Worm (Caenorhabditis elegans): ENCODE results near the gene ndab-1.
A peak's percentile ranks its signal among the peaks of the same experiment; 100 is the strongest.

The ndab-1 gene

DNA sequence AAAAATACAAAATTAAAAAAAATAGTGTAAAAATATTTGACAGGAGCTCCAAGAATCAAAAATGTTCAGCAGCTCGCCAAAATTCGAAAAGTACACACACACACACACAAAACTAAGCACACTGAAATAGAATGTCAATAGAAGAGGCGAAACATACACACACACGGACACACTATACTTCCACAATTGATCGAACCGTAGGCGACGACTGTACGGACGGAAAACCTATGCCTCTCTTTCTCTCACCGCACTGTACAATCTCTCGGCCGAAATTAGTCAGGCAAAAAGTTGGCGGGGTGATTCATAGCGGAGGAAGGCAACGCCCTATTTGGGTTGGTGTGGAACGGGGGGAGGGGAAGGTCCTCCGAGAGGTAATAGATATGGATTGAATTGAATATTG lies 32.0 kb upstream of the ndab-1 start:
- TF ChIP-seq pha-4 (tag; optimal IDR thresholded peaks at IDR 0.05) (peak; percentile 90), elt-1 (tag; optimal IDR thresholded peaks at IDR 0.05; ENCODE audit: borderline replicate concordance, insufficient read depth) (no peak), bed-3 (GFP tag; optimal IDR thresholded peaks at IDR 0.05) (no peak)

DNA sequence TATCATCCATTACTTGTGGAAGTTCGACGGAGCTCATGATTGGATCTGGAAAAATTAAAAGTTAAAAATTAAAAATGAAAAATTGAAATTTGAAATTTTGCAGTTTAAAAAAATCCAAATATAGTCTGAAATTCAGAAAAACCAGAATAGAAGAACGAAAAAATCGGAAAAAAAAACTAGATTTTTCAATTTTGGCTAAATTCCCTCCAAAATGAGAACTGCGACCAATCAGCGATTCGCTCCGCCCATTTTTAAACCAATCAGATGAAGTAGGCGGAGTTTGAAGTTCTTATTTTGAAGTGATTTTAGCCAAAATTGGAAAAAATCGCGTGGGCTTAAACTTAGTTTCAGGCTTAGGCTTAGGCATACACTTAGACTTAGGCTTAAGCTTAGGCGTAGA lies 31.5 kb upstream of the ndab-1 start, which contains the start of gene Y56A3A.7:
Y56A3A.7 (minus strand) TSS at position 47 of the 400 bp plus-strand sequence.
- TF ChIP-seq mls-2 (tag; optimal IDR thresholded peaks at IDR 0.05): no peak
- TF ChIP-seq elt-3 (tag; optimal IDR thresholded peaks at IDR 0.05): no peak
- no peak for TF ChIP-seq ces-1 (GFP tag; optimal IDR thresholded peaks at IDR 0.05)
- no peak for TF ChIP-seq lin-32 (GFP tag; optimal IDR thresholded peaks at IDR 0.05)
- no peak for TF ChIP-seq nhr-2 (tag; optimal IDR thresholded peaks at IDR 0.05)
- TF ChIP-seq lin-13 (tag; optimal IDR thresholded peaks at IDR 0.05): no peak
- no peak for TF ChIP-seq tbx-8 (GFP tag; optimal IDR thresholded peaks at IDR 0.05)
- TF ChIP-seq unc-62 (GFP tag; optimal IDR thresholded peaks at IDR 0.05): no peak
- no peak for TF ChIP-seq nhr-76 (tag; optimal IDR thresholded peaks at IDR 0.05)
- no peak for TF ChIP-seq cnd-1 (tag; optimal IDR thresholded peaks at IDR 0.05)
- TF ChIP-seq nhr-237 (tag; optimal IDR thresholded peaks at IDR 0.05): no peak
- no peak for TF ChIP-seq ceh-43 (GFP tag; optimal IDR thresholded peaks at IDR 0.05)
- no peak for TF ChIP-seq elt-1 (tag; optimal IDR thresholded peaks at IDR 0.05; ENCODE audit: borderline replicate concordance, insufficient read depth)
- no peak for TF ChIP-seq blmp-1 (tag; optimal IDR thresholded peaks at IDR 0.05)
- TF ChIP-seq lsy-2 (tag; optimal IDR thresholded peaks at IDR 0.05): no peak
- no peak for TF ChIP-seq ceh-83 (GFP tag; optimal IDR thresholded peaks at IDR 0.05)

DNA sequence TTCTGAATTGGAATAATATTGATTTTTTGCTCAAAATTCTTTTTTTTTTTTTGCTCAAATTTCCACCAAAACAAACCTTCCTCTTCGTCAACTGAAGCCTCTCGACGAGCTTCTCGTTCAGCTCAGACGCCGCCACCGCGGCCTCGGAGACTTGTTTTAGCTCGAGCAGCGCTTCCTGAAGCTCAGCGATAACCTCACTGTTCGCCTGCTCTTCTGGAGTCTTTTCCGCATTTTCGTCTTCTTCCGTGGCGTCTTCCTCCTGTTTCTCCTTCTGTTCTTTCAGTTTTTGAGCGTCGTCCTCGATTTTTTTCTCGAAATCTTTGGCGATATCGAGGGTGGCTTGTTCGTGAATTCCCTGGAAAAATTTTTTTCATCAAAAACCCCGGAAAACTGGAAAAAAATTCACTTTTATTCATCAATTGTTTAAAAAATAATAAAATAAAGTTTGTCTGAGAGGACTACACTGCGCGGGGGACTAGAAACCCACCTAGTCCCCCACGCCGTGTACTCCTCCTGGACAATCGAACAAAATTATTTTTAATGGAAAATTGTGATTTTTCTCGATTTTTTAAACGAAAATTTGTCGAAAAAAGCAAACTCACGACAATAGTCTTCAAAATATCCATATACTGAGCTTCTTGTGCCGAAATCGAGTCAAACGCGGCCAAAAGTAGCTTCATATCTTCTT lies 30.7 kb upstream of the ndab-1 start:
- TF ChIP-seq ceh-43 (GFP tag; optimal IDR thresholded peaks at IDR 0.05): no peak
- no peak for TF ChIP-seq mls-2 (tag; optimal IDR thresholded peaks at IDR 0.05)
- TF ChIP-seq blmp-1 (tag; optimal IDR thresholded peaks at IDR 0.05): no peak
- no peak for TF ChIP-seq drap-1 (GFP tag; optimal IDR thresholded peaks at IDR 0.05)
- TF ChIP-seq cnd-1 (tag; optimal IDR thresholded peaks at IDR 0.05): peak; percentile 44
- no peak for TF ChIP-seq lin-32 (GFP tag; optimal IDR thresholded peaks at IDR 0.05)
- no peak for TF ChIP-seq unc-39 (tag; optimal IDR thresholded peaks at IDR 0.05)
- TF ChIP-seq hlh-1 (tag; optimal IDR thresholded peaks at IDR 0.05): no peak
- no peak for TF ChIP-seq mab-5 (tag; optimal IDR thresholded peaks at IDR 0.05)
- no peak for TF ChIP-seq nhr-28 (tag; optimal IDR thresholded peaks at IDR 0.05)
- TF ChIP-seq ceh-39 (tag; optimal IDR thresholded peaks at IDR 0.05): peak; percentile 41
- TF ChIP-seq pha-4 (tag; optimal IDR thresholded peaks at IDR 0.05): no peak
- no peak for TF ChIP-seq ztf-11 (tag; optimal IDR thresholded peaks at IDR 0.05)
- TF ChIP-seq ceh-83 (GFP tag; optimal IDR thresholded peaks at IDR 0.05): peak; percentile 39
- peak; percentile 93 for TF ChIP-seq ces-1 (GFP tag; optimal IDR thresholded peaks at IDR 0.05)
- peak; percentile 47 for TF ChIP-seq mep-1 (tag; optimal IDR thresholded peaks at IDR 0.05)
- no peak for TF ChIP-seq tbx-8 (GFP tag; optimal IDR thresholded peaks at IDR 0.05)
- TF ChIP-seq bed-3 (GFP tag; optimal IDR thresholded peaks at IDR 0.05): no peak
- TF ChIP-seq lsy-2 (tag; optimal IDR thresholded peaks at IDR 0.05): peak; percentile 52
- TF ChIP-seq elt-3 (tag; optimal IDR thresholded peaks at IDR 0.05): no peak
- TF ChIP-seq nhr-76 (tag; optimal IDR thresholded peaks at IDR 0.05): no peak
- no peak for TF ChIP-seq unc-62 (GFP tag; optimal IDR thresholded peaks at IDR 0.05)
- no peak for TF ChIP-seq flh-1 (GFP tag; optimal IDR thresholded peaks at IDR 0.05)
- no peak for TF ChIP-seq elt-1 (tag; optimal IDR thresholded peaks at IDR 0.05; ENCODE audit: borderline replicate concordance, insufficient read depth)
- peak; percentile 53 for TF ChIP-seq sptf-1 (tag; optimal IDR thresholded peaks at IDR 0.05)
- TF ChIP-seq lin-13 (tag; optimal IDR thresholded peaks at IDR 0.05): peak; percentile 58
- no peak for TF ChIP-seq nhr-237 (tag; optimal IDR thresholded peaks at IDR 0.05)
- TF ChIP-seq M03D4.4 (tag; optimal IDR thresholded peaks at IDR 0.05): no peak
- TF ChIP-seq nhr-12 (tag; optimal IDR thresholded peaks at IDR 0.05): no peak
- no peak for TF ChIP-seq snpc-4 (tag; optimal IDR thresholded peaks at IDR 0.05)

DNA sequence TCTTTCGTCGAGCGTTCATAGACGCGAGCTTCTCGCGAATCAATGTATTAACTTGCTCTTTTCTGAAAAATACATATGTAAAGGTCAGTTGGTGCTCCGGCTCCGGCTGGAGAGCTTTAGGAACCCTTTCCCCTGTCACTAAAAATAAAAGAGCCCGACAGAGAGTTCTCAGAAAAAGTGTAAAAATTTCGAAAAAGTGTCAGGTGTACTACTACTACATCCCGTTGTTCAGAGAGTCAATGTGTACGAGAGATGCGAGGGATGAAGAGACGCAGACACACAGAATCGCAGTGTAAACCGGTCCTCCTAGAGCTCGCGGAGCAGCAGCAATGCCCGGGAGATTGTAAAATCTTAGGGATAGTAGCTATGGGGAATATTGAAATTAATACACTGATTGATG lies 27.2 kb upstream of the ndab-1 start:
- no peak for TF ChIP-seq ceh-83 (GFP tag; optimal IDR thresholded peaks at IDR 0.05)
- no peak for TF ChIP-seq snpc-4 (tag; optimal IDR thresholded peaks at IDR 0.05)
- no peak for TF ChIP-seq nhr-76 (tag; optimal IDR thresholded peaks at IDR 0.05)
- peak; percentile 71 for TF ChIP-seq unc-120 (tag; optimal IDR thresholded peaks at IDR 0.05; ENCODE audit: poor library complexity, severe bottlenecking)
- TF ChIP-seq elt-3 (tag; optimal IDR thresholded peaks at IDR 0.05): no peak
- no peak for TF ChIP-seq lin-13 (tag; optimal IDR thresholded peaks at IDR 0.05)
- TF ChIP-seq zip-8 (tag; optimal IDR thresholded peaks at IDR 0.05): no peak
- TF ChIP-seq unc-62 (GFP tag; optimal IDR thresholded peaks at IDR 0.05): peak; percentile 64
- peak; percentile 98 for TF ChIP-seq hlh-1 (tag; optimal IDR thresholded peaks at IDR 0.05)
- no peak for TF ChIP-seq pha-4 (tag; optimal IDR thresholded peaks at IDR 0.05)

Measured in whole organism, mixed stage, embryonic.